Worm (Caenorhabditis elegans) whole organism, L4 larva: ENCODE data around the gene C16C10.8.

Experiments used
- ceh-82 ChIP-seq: sonication (generic microtip); optimal IDR thresholded peaks from 2 replicates; lab custom pipeline; 2017; ENCODE audit warnings: missing biosample characterization, missing genetic modification characterization
- daf-12 ChIP-seq: fragments of 150-350 bp; optimal IDR thresholded peaks from 2 replicates; lab custom pipeline; 2014; ENCODE audit warnings: missing biosample characterization, missing genetic modification reagents, missing genetic modification characterization
- lin-29 ChIP-seq: fragments of 200-800 bp; sonication (Bioruptor generic); IDR thresholded peaks from 2 replicates; pipeline ENCODE4 v1.3.6; 2022; ENCODE audit warnings: missing genetic modification reagents, missing genetic modification characterization, missing compliant biosample characterization
- mep-1 ChIP-seq: fragments of 150-350 bp; sonication (generic microtip); optimal IDR thresholded peaks from 3 replicates; lab custom pipeline; 2014; ENCODE audit warnings: missing biosample characterization, missing genetic modification characterization
- nhr-11 ChIP-seq: fragments of 150-350 bp; optimal IDR thresholded peaks from 2 replicates; lab custom pipeline; 2014; ENCODE audit warnings: missing biosample characterization, missing genetic modification characterization
- nhr-25 ChIP-seq: sonication (generic microtip); optimal IDR thresholded peaks from 2 replicates; lab custom pipeline; 2017; ENCODE audit warnings: missing genetic modification characterization, mild to moderate bottlenecking, missing compliant biosample characterization, antibody characterized with exemption, moderate library complexity, borderline replicate concordance; ENCODE audit not compliant: insufficient read depth
- pha-4 ChIP-seq, 2 experiments: fragments of 150-350 bp in 1 of 2; fragments of 200-800 bp in 1 of 2; sonication (Bioruptor generic) in 1 of 2; IDR thresholded peaks in 1 of 2; optimal IDR thresholded peaks in 1 of 2; 2 replicates each; pipeline versions ENCODE4 v1.3.6 to Lab custom; 2014 to 2022; ENCODE audit warnings: missing genetic modification characterization in 2 of 2, missing genetic modification reagents in 2 of 2, missing biosample characterization in 1 of 2, missing compliant biosample characterization in 1 of 2
- skn-1 ChIP-seq: fragments of 150-350 bp; optimal IDR thresholded peaks from 2 replicates; lab custom pipeline; 2014; ENCODE audit warnings: missing biosample characterization, missing genetic modification characterization
- spr-1 ChIP-seq: sonication (generic microtip); optimal IDR thresholded peaks from 2 replicates; lab custom pipeline; 2016; ENCODE audit warnings: mild to moderate bottlenecking, missing genetic modification characterization, missing compliant biosample characterization
- spr-3 ChIP-seq: fragments of 200-800 bp; sonication (Bioruptor generic); optimal IDR thresholded peaks from 2 replicates; lab custom pipeline; 2018; ENCODE audit warnings: mild to moderate bottlenecking, missing genetic modification characterization, missing compliant biosample characterization
- unc-130 ChIP-seq: sonication (generic microtip); optimal IDR thresholded peaks from 2 replicates; lab custom pipeline; 2016; ENCODE audit warnings: missing genetic modification reagents, missing genetic modification characterization, missing compliant biosample characterization

- no peak for TF ChIP-seq skn-1
- no peak for TF ChIP-seq nhr-11 (tag; lab: Kevin White, UChicago)
- TF ChIP-seq unc-130 (GFP tag; lab: Kevin White, UChicago): no peak
- no peak for TF ChIP-seq spr-1 (tag; lab: Kevin White, UChicago)
- TF ChIP-seq lin-29 (GFP tag; lab: Robert Waterston, UW): no peak
- no peak for TF ChIP-seq spr-3 (GFP tag; lab: Kevin White, UChicago)
- TF ChIP-seq daf-12 (tag; lab: Kevin White, UChicago): no peak
- no peak for TF ChIP-seq nhr-25 (tag; lab: Kevin White, UChicago)
- TF ChIP-seq ceh-82 (tag; lab: Kevin White, UChicago): no peak
- TF ChIP-seq mep-1: no peak
- no peak for TF ChIP-seq pha-4 (GFP tag; IDR thresholded peaks at IDR 0.05; lab: Robert Waterston, UW)
- no peak for TF ChIP-seq pha-4 (tag; optimal IDR thresholded peaks at IDR 0.05; lab: Kevin White, UChicago)
Measured at ce11 chrIII:4204964-4205363, 41.0 kb upstream of the C16C10.8 start.
